Fruit fly (Drosophila melanogaster) ovary, adult (tissue): ENCODE measurements around the gene Ctps.

ENCODE experiments used
- CG17801 ChIP-seq: fragments of 200-800 bp; optimal IDR thresholded peaks from 2 replicates; lab custom pipeline; 2019; ENCODE audit warnings: missing biosample characterization, mild to moderate bottlenecking, missing genetic modification characterization, moderate library complexity; ENCODE audit not compliant: partially characterized antibody

The Ctps gene

dm6 chr3L:15097878-15098520 lies at the start of gene Ctps:
Gene Ctps, plus strand, starts transcription at chr3L:15097914.
- TF ChIP-seq CG17801 (GFP tag; lab: Kevin White, UChicago), result no peak

dm6 chr3L:15048091-15048490 lies 49.6 kb upstream of the Ctps start:
- TF ChIP-seq CG17801 (GFP tag; lab: Kevin White, UChicago), result no peak

- no peak for TF ChIP-seq CG17801 (GFP tag; lab: Kevin White, UChicago)
Observed at dm6 chr3L:15049395-15049794, 48.3 kb upstream of the Ctps start, which contains the start of gene CG43678. Gene CG43678, minus strand, starts transcription at chr3L:15049495.

dm6 chr3L:15050109-15050508 lies 47.6 kb upstream of the Ctps start, which contains the start of gene CG18581:
Gene CG18581, minus strand, starts transcription at chr3L:15050209.
- TF ChIP-seq CG17801 (GFP tag; lab: Kevin White, UChicago), result no peak

- no peak for TF ChIP-seq CG17801 (GFP tag; lab: Kevin White, UChicago)
Observed at dm6 chr3L:15050706-15051105, 47.0 kb upstream of the Ctps start, which contains the start of gene CG12310. Gene CG12310, minus strand, starts transcription at chr3L:15050806.

DNA sequence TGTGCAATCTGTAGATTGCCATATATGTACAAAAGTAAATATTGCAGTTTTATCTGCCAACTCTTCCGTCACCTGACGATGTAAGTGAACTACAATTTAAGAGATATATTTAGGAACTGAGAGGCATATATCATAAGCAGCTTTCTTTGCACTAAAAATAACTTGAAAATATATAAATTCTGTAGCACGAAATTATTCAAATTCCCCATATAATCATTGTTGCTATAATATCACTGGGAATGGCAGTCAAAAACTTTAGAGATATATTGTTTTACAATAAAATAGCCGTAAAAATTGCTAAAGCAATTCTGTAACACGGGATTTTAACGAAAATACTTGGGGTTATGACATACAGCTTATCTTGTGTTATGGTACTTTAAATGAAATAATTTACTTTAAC lies 46.4 kb upstream of the Ctps start, which contains the start of gene CG43679:
Gene CG43679 (minus strand): TSS at position 101 of the 400 bp plus-strand sequence.
- TF ChIP-seq CG17801 (GFP tag; lab: Kevin White, UChicago), result no peak

dm6 chr3L:15052390-15052789 lies 45.3 kb upstream of the Ctps start, which contains the start of gene CG13461:
Gene CG13461, minus strand, starts transcription at chr3L:15052490.
- no peak for TF ChIP-seq CG17801 (GFP tag; lab: Kevin White, UChicago)

DNA sequence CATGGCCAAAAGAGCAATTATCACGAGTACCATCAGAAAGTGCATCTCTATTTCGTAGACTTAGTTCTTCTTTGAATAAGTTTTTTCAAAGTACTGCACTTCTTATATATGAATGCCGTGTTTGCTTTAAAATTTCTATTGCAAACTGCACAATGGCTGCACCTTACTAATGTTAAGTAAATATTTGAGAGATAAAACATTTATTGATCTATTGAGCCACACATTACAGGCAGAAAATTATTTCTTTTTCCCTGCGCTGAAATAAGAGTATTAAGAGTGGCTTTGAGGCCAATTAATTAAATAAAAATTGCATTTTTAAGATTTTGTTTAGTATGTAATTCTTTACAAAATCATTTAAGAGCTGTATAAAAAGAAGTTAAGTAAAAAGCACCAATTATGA lies 44.5 kb upstream of the Ctps start, which contains the start of gene CG43680:
Gene CG43680 (minus strand): TSS at position 101 of the 400 bp plus-strand sequence.
- TF ChIP-seq CG17801 (GFP tag; lab: Kevin White, UChicago), result no peak

DNA sequence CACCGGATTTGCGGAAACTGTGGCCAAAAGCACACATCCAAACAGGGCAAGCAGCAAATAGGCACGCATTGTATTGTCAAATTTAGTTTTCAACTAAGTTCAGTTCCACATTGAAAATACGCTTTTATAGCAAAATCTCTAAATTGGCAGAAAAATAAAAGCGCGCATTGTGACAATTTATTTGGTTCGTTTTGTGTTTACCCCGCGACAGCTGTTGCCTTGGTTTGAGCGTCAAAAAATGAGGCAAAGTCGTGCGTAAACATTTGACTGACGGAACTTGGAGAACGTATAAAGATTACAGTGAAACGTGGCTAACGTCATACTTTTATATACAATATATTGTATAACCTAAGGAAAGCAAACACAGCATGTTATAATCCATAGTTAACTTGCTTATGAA lies 43.7 kb upstream of the Ctps start, which contains the start of gene CG18649:
Gene CG18649 (minus strand): TSS at position 101 of the 400 bp plus-strand sequence.
- TF ChIP-seq CG17801 (GFP tag; lab: Kevin White, UChicago), result no peak

dm6 chr3L:15054477-15054876 lies 43.2 kb upstream of the Ctps start, which contains the start of gene EAChm:
Gene EAChm, plus strand, starts transcription at chr3L:15054777.
- no peak for TF ChIP-seq CG17801 (GFP tag; lab: Kevin White, UChicago)

DNA sequence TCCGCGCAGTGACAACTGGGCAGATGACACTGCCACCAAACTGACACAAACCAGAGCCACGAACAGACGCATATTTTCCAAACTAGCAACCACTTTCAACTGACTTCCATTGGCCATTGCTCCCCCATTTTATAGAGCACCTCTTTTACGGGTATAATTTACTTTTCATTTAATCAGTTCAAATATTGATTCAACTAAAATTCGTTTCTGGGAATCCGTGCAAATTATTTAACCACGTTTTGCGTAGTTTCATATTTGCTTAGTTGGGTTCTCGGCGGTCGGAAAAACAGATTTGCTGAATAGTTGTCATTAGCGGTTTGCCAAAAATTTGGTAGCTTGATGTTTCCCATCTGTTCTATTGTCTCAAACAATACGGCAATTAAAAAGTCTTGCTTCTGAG lies 36.1 kb upstream of the Ctps start, which contains the start of gene CG13460:
Gene CG13460 (minus strand): TSS at position 101 of the 400 bp plus-strand sequence.
- no peak for TF ChIP-seq CG17801 (GFP tag; lab: Kevin White, UChicago)

- no peak for TF ChIP-seq CG17801 (GFP tag; lab: Kevin White, UChicago)
Observed at dm6 chr3L:15064877-15065276, 32.8 kb upstream of the Ctps start, which contains the start of gene Sytbeta. Gene Sytbeta, minus strand, starts transcription at chr3L:15064977.

DNA sequence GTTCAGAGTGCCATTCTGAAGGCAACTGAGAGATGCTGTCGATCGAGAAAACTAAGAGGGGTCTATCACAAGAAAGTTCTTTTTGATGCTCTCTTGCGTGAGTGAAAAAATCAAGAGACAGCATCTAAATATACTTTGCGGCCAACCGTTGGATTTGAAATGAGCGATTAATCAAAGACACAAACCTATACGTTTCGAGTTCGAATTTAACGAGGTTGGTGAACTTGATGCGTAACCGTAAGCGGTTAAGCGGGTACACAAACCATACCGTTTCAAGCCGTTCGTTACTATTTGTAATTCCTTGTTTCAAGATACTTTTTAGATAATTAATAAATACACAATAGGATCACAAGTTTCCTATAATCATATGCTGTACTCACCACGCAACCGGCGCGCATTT lies 25.6 kb upstream of the Ctps start:
- no peak for TF ChIP-seq CG17801 (GFP tag; lab: Kevin White, UChicago)

DNA sequence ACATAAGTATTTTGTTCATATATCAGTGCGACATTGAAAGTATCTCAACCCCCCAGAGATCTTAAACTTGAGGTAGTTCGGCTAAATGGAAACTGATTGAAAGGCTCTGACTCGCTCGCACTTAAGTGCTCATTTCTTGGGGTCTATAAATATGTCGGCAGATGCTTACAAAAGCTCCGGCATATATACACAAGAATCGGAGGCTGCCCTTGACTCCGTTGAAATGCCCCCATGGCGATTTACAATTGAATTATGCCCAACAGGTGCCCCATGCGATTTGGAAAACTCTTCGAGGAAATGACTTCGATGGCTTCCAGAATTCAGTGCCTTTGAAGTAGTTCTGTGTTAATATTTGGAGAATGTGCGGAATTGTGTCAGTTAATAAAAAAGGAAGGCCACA lies 24.0 kb upstream of the Ctps start:
- no peak for TF ChIP-seq CG17801 (GFP tag; lab: Kevin White, UChicago)

DNA sequence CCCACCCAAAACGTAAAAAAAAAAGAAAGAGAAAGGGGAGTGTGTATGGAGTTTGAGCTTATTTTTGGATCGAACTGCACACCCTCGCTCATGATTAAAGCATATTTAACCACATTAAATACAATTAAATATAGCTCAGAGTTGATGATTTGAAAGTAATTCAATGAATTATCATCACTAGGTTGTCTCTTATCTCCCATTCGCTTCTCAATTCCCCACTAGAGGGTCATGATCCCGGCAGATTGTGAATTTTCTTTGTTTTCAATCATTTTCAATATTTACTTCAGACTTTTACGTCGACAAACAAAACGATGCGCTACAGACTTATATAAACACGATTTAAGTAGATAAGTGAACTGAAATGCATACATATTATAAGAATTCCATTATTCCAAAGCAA lies 21.3 kb upstream of the Ctps start:
- TF ChIP-seq CG17801 (GFP tag; lab: Kevin White, UChicago), result no peak

dm6 chr3L:15078347-15078746 lies 19.4 kb upstream of the Ctps start, which contains the start of gene Or71a:
Gene Or71a, minus strand, starts transcription at chr3L:15078447.
- TF ChIP-seq CG17801 (GFP tag; lab: Kevin White, UChicago), result no peak
